Worm (Caenorhabditis elegans): ENCODE data around the gene kmo-2.

Gene kmo-2

DNA sequence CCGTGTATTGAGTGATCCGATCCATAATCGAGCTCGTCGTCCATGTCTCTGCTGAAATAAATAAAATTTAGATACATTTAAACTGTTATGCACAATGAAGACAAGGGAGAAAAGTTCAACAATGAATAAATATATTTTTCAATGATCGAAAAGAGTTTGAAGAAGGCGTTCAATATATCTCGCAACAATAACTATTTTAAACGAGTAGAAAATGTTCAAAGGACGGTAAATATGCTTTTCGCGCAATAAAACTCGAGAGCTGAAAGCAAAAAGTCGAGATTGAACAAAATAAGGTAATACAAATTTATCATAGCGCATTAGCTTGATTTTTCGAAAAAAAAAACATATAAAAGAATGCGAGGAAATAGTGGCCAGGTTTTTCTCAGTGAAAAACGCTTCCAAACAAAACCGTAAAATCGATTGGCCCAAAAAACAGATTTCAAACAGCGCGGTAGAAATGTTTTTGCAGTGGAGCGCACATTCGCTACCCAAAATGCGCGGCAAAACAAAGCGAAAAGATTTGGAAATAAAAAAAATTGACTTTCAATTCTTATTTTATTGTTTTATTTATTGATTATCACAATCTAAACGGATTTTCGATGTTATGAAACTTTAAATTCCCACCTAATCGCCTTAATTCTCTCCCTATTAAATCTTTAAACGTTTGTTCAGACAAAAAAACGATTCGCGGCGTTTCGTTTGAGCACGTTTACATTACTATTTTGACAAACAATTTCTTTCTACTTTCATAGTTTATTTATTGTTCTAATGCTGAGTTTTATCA lies 27.3 kb downstream of the kmo-2 start, which contains the start of the genes kup-1 and F10C2.4:
TSS of gene kup-1 (minus strand) at position 51 of the 784 bp plus-strand sequence.
TSS of gene F10C2.4 (plus strand) at position 734 of the 784 bp plus-strand sequence.
- no peak for TF ChIP-seq aly-1 (tag; optimal IDR thresholded peaks at IDR 0.05)
- no peak for TF ChIP-seq F13C5.2 (tag; optimal IDR thresholded peaks at IDR 0.05)
- no peak for TF ChIP-seq sea-1 (GFP tag; conservative IDR thresholded peaks at IDR 0.05)
- TF ChIP-seq ceh-36 (tag; optimal IDR thresholded peaks at IDR 0.05): no peak
- TF ChIP-seq ama-1 (optimal IDR thresholded peaks at IDR 0.05): no peak
- no peak for TF ChIP-seq tra-4 (tag; optimal IDR thresholded peaks at IDR 0.05)
- no peak for TF ChIP-seq hmg-4 (GFP tag; optimal IDR thresholded peaks at IDR 0.05)
- TF ChIP-seq pes-1 (GFP tag; IDR thresholded peaks at IDR 0.05): no peak
- no peak for TF ChIP-seq tbx-37 (GFP tag; conservative IDR thresholded peaks at IDR 0.05)

- TF ChIP-seq sea-1 (GFP tag; conservative IDR thresholded peaks at IDR 0.05): 0 out of 2 replicates have a peak, but pooled peaks have one; percentile 7
- TF ChIP-seq hmg-4 (GFP tag; optimal IDR thresholded peaks at IDR 0.05): peak; percentile 52
- no peak for TF ChIP-seq ceh-36 (tag; optimal IDR thresholded peaks at IDR 0.05)
- no peak for TF ChIP-seq F13C5.2 (tag; optimal IDR thresholded peaks at IDR 0.05)
- TF ChIP-seq hnd-1 (tag; optimal IDR thresholded peaks at IDR 0.05): no peak
Measured at ce11 chrV:12039755-12040154, 28.6 kb downstream of the kmo-2 start.

DNA sequence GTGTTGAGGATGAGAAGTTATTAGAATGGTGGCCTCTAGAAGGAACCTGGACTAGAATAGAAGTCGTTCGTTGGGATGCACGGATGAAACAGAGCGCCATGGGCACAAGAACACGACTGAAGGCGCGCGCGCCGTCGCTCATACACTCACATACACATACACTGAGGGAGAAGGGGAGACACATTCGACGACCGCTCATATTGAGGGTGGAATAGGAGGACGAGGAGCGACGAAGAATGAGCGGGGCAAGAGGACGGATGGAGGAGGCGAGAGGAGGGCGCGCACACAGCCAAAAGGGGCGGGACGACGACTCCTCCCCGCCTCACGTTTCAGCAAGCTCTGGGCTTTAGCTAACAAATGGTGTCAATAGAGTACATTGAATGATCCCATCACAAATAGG lies 29.6 kb downstream of the kmo-2 start:
- TF ChIP-seq hnd-1 (tag; optimal IDR thresholded peaks at IDR 0.05) (no peak), ceh-36 (tag; optimal IDR thresholded peaks at IDR 0.05) (no peak), tra-4 (tag; optimal IDR thresholded peaks at IDR 0.05) (no peak), scrt-1 (GFP tag; IDR thresholded peaks at IDR 0.05) (peak; percentile 54; the same call in 1 of the 2 replicates), tbx-37 (GFP tag; conservative IDR thresholded peaks at IDR 0.05) (no peak), B0310.2 (tag; optimal IDR thresholded peaks at IDR 0.05) (no peak), flt-1 (GFP tag; IDR thresholded peaks at IDR 0.05) (no peak), ama-1 (optimal IDR thresholded peaks at IDR 0.05) (no peak), hmg-4 (GFP tag; optimal IDR thresholded peaks at IDR 0.05) (peak; percentile 62), sea-1 (GFP tag; conservative IDR thresholded peaks at IDR 0.05) (no peak), ets-7 (tag; optimal IDR thresholded peaks at IDR 0.05) (no peak), aly-1 (tag; optimal IDR thresholded peaks at IDR 0.05) (peak; percentile 8)

- TF ChIP-seq ceh-36 (tag; optimal IDR thresholded peaks at IDR 0.05) (no peak), F13C5.2 (tag; optimal IDR thresholded peaks at IDR 0.05) (no peak), tra-4 (tag; optimal IDR thresholded peaks at IDR 0.05) (no peak), flt-1 (GFP tag; IDR thresholded peaks at IDR 0.05) (no peak), sea-1 (GFP tag; conservative IDR thresholded peaks at IDR 0.05) (no peak), tbx-37 (GFP tag; conservative IDR thresholded peaks at IDR 0.05) (no peak), ama-1 (optimal IDR thresholded peaks at IDR 0.05) (no peak), scrt-1 (GFP tag; IDR thresholded peaks at IDR 0.05) (no peak)
Measured at ce11 chrV:12038317-12038716, 30.0 kb downstream of the kmo-2 start.

DNA sequence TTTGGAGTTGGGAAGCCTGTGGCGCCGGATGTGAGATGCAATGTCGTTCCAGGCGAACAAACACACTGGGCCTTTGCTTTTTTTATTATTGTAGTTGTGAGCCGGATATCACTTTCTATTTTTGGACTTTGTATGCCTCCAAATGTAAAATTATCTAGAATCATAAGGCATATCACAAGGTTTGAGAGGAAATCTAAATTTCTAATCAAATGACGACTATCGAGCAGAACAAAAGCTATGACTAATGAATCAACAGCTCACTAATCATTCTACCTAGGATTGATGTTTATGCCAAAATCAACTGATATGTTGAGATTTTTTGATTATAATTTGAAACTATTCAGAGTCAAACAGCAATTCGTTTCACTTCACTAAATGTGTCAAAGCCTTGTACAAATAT lies 30.4 kb downstream of the kmo-2 start:
- no peak for TF ChIP-seq ceh-36 (tag; optimal IDR thresholded peaks at IDR 0.05)

ce11 chrV:12036129-12036528 lies 32.2 kb downstream of the kmo-2 start:
- no peak for TF ChIP-seq F13C5.2 (tag; optimal IDR thresholded peaks at IDR 0.05)
- no peak for TF ChIP-seq sea-1 (GFP tag; conservative IDR thresholded peaks at IDR 0.05)

- TF ChIP-seq B0310.2 (tag; optimal IDR thresholded peaks at IDR 0.05): no peak
- TF ChIP-seq ets-7 (tag; optimal IDR thresholded peaks at IDR 0.05): no peak
- TF ChIP-seq tra-4 (tag; optimal IDR thresholded peaks at IDR 0.05): no peak
- TF ChIP-seq scrt-1 (GFP tag; IDR thresholded peaks at IDR 0.05): no peak
- no peak for TF ChIP-seq tbx-11 (GFP tag; IDR thresholded peaks at IDR 0.05)
- TF ChIP-seq aly-1 (tag; optimal IDR thresholded peaks at IDR 0.05): no peak
Measured at ce11 chrV:12033841-12034240, 34.5 kb downstream of the kmo-2 start.

DNA sequence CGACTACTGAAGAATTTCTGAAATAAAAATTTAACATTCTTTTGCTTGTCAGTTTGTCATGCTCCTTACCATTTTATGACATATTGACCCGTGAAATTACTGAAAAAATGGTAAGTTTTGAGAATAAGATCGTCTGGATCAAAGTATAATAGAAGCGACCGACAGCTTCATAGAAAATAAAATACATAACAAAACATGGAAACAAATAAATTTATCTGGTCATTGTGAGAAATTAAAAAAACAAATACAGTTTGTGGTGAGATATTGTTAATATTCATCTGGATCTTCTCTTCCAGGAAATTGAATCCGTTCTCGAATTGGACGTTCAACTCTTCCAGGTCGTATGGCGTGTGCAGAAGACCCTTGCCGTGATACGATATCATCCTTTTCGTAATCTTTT lies 36.3 kb downstream of the kmo-2 start, which contains the start of gene pkc-1:
TSS of gene pkc-1 (minus strand) at position 101 of the 400 bp plus-strand sequence.
- TF ChIP-seq tbx-37 (GFP tag; conservative IDR thresholded peaks at IDR 0.05): no peak
- TF ChIP-seq scrt-1 (GFP tag; IDR thresholded peaks at IDR 0.05): no peak
- no peak for TF ChIP-seq hmbx-1 (tag; optimal IDR thresholded peaks at IDR 0.05)
- TF ChIP-seq tra-4 (tag; optimal IDR thresholded peaks at IDR 0.05): no peak

ce11 chrV:12028151-12028550 lies 40.2 kb downstream of the kmo-2 start:
- TF ChIP-seq aly-1 (tag; optimal IDR thresholded peaks at IDR 0.05) (no peak), sea-1 (GFP tag; conservative IDR thresholded peaks at IDR 0.05) (no peak), ama-1 (optimal IDR thresholded peaks at IDR 0.05) (no peak), hmbx-1 (tag; optimal IDR thresholded peaks at IDR 0.05) (no peak), tbx-37 (GFP tag; conservative IDR thresholded peaks at IDR 0.05) (no peak), flt-1 (GFP tag; IDR thresholded peaks at IDR 0.05) (no peak), F13C5.2 (tag; optimal IDR thresholded peaks at IDR 0.05) (no peak), ceh-13 (GFP tag; optimal IDR thresholded peaks at IDR 0.05) (no peak), pes-1 (GFP tag; IDR thresholded peaks at IDR 0.05) (no peak), B0310.2 (tag; optimal IDR thresholded peaks at IDR 0.05) (no peak), ets-7 (tag; optimal IDR thresholded peaks at IDR 0.05) (no peak), scrt-1 (GFP tag; IDR thresholded peaks at IDR 0.05) (no peak), hmg-4 (GFP tag; optimal IDR thresholded peaks at IDR 0.05) (no peak), tra-4 (tag; optimal IDR thresholded peaks at IDR 0.05) (no peak), hnd-1 (tag; optimal IDR thresholded peaks at IDR 0.05) (no peak), tbx-11 (GFP tag; IDR thresholded peaks at IDR 0.05) (no peak)

Measured in whole organism, early embryonic.